Worm (Caenorhabditis elegans): ENCODE results near the gene K04A8.20.

The K04A8.20 gene

DNA sequence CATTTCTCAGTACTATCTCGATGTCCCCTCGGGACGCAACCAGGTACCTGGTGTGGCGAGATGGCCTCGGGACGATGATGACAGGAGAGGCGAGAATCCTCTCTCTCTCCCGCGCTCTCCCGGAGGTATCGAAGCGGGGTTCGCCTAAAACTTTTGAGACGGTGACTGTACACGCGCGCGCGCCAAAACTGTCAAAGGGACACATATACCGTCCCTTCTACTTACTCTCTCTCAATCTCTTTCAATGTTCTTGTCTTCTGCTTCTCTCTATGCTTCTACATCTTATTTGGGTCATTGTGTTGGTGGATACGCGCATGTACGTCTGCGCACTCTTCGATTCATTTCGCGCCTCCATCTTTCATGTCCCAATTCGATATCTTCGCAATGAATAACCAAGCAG lies 7.4 kb upstream of the K04A8.20 start:
- TF ChIP-seq Y55F3AM.14 (GFP tag; optimal IDR thresholded peaks at IDR 0.05) (peak; percentile 25), lsy-2 (tag; optimal IDR thresholded peaks at IDR 0.05) (no peak), sma-9 (GFP tag; optimal IDR thresholded peaks at IDR 0.05) (peak; percentile 3), sma-9 (tag; optimal IDR thresholded peaks at IDR 0.05) (no peak), nhr-21 (tag; optimal IDR thresholded peaks at IDR 0.05) (peak; percentile 55), fos-1 (tag; optimal IDR thresholded peaks at IDR 0.05) (peak; percentile 25), unc-55 (GFP tag; optimal IDR thresholded peaks at IDR 0.05) (no peak), nhr-25 (tag; optimal IDR thresholded peaks at IDR 0.05) (peak; percentile 21), R02D3.7 (tag; optimal IDR thresholded peaks at IDR 0.05) (no peak), nhr-129 (tag; optimal IDR thresholded peaks at IDR 0.05) (peak; percentile 10), ZK546.5 (tag; optimal IDR thresholded peaks at IDR 0.05) (no peak)

DNA sequence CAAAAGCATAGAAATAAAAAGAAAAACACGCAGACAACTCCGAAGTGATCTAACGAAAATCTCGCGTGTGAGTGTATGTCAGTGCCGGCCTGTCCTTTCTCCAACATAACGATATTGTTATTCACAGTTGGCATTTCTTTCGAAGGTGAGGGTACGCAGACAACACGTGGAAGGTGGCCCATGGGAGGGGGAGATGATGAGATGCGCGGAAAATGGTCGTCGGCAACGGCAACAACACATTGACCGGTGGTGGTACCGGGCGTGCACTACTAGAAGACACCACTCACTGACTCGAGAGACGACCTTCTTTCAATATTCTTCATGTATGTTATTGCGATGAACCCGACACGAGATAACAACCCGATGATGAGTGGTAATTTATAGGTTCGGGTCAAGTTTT lies 4.2 kb upstream of the K04A8.20 start:
- TF ChIP-seq sma-3 (GFP tag; optimal IDR thresholded peaks at IDR 0.05) (peak; percentile 4), skn-1 (tag; optimal IDR thresholded peaks at IDR 0.05) (no peak), elt-3 (tag; optimal IDR thresholded peaks at IDR 0.05) (no peak), nhr-10 (tag; optimal IDR thresholded peaks at IDR 0.05) (no peak), fos-1 (tag; optimal IDR thresholded peaks at IDR 0.05) (peak; percentile 8), sma-9 (GFP tag; optimal IDR thresholded peaks at IDR 0.05) (peak; percentile 30), sma-9 (tag; optimal IDR thresholded peaks at IDR 0.05) (no peak)

- TF ChIP-seq ama-1 (optimal IDR thresholded peaks at IDR 0.05) (no peak), unc-55 (GFP tag; optimal IDR thresholded peaks at IDR 0.05) (peak; percentile 8), sma-3 (GFP tag; optimal IDR thresholded peaks at IDR 0.05) (no peak), crh-2 (tag; optimal IDR thresholded peaks at IDR 0.05) (peak; percentile 6), fos-1 (tag; optimal IDR thresholded peaks at IDR 0.05) (peak; percentile 82)
Observed at ce11 chrV:6546450-6547171, 2.6 kb upstream of the K04A8.20 start, which contains the start of gene dre-1. Gene dre-1 (minus strand): TSS chrV:6546500.

DNA sequence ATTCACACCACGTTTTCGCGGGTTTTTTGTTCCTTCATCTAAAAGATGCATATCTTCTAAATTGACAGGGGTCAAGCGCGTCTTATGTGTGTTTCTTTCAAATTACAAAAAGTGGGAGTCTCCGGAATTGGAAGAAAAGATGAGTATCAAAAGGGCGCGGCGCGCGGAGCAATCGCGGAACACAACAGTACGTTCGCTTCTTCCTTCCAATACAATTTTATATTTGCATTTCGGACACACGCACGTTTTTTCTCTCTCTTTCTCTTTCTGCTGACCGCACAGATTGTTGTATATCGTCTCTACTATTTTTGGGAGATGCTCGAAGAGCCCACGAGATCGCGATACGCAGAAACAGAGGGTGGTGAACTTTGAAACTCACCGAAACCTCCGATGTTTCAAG lies 939 bp upstream of the K04A8.20 start:
- TF ChIP-seq ztf-11 (tag; optimal IDR thresholded peaks at IDR 0.05) (no peak), sma-9 (GFP tag; optimal IDR thresholded peaks at IDR 0.05) (no peak), sma-9 (tag; optimal IDR thresholded peaks at IDR 0.05) (no peak), lin-11 (tag; optimal IDR thresholded peaks at IDR 0.05) (no peak), egl-27 (tag; optimal IDR thresholded peaks at IDR 0.05) (no peak), unc-39 (tag; optimal IDR thresholded peaks at IDR 0.05) (no peak), Y55F3AM.14 (GFP tag; optimal IDR thresholded peaks at IDR 0.05) (no peak), sem-4 (tag; optimal IDR thresholded peaks at IDR 0.05) (no peak), blmp-1 (tag; optimal IDR thresholded peaks at IDR 0.05; ENCODE audit: insufficient read depth) (no peak), mab-5 (tag; optimal IDR thresholded peaks at IDR 0.05) (no peak), mbf-1 (tag; optimal IDR thresholded peaks at IDR 0.05) (no peak), skn-1 (tag; optimal IDR thresholded peaks at IDR 0.05) (no peak), gmeb-1 (tag; optimal IDR thresholded peaks at IDR 0.05) (no peak), lin-39 (tag; optimal IDR thresholded peaks at IDR 0.05) (no peak), lsy-2 (tag; optimal IDR thresholded peaks at IDR 0.05) (no peak), unc-55 (GFP tag; optimal IDR thresholded peaks at IDR 0.05) (no peak)

ce11 chrV:6549871-6550270 lies 623 bp downstream of the K04A8.20 start, which contains the start of gene lipl-4:
Gene lipl-4 (plus strand): TSS chrV:6550171.
- TF ChIP-seq nhr-129 (tag; optimal IDR thresholded peaks at IDR 0.05): no peak
- no peak for TF ChIP-seq ztf-11 (tag; optimal IDR thresholded peaks at IDR 0.05)
- no peak for TF ChIP-seq elt-1 (tag; optimal IDR thresholded peaks at IDR 0.05)
- TF ChIP-seq nhr-12 (tag; optimal IDR thresholded peaks at IDR 0.05): no peak
- TF ChIP-seq lin-13 (GFP tag; optimal IDR thresholded peaks at IDR 0.05): no peak
- no peak for TF ChIP-seq snpc-4 (tag; optimal IDR thresholded peaks at IDR 0.05)
- TF ChIP-seq zag-1 (tag; optimal IDR thresholded peaks at IDR 0.05): no peak
- TF ChIP-seq sma-3 (GFP tag; optimal IDR thresholded peaks at IDR 0.05): no peak
- no peak for TF ChIP-seq gmeb-1 (tag; optimal IDR thresholded peaks at IDR 0.05)
- no peak for TF ChIP-seq nhr-11 (tag; optimal IDR thresholded peaks at IDR 0.05)
- no peak for TF ChIP-seq nhr-23 (tag; optimal IDR thresholded peaks at IDR 0.05)
- no peak for TF ChIP-seq dmd-4 (tag; optimal IDR thresholded peaks at IDR 0.05)
- no peak for TF ChIP-seq egl-27 (tag; optimal IDR thresholded peaks at IDR 0.05)
- no peak for TF ChIP-seq Y55F3AM.14 (GFP tag; optimal IDR thresholded peaks at IDR 0.05)
- TF ChIP-seq unc-62 (GFP tag; optimal IDR thresholded peaks at IDR 0.05): no peak
- no peak for TF ChIP-seq lin-11 (tag; optimal IDR thresholded peaks at IDR 0.05)
- TF ChIP-seq sem-4 (tag; optimal IDR thresholded peaks at IDR 0.05): no peak
- TF ChIP-seq blmp-1 (tag; optimal IDR thresholded peaks at IDR 0.05; ENCODE audit: insufficient read depth): no peak
